Worm (Caenorhabditis elegans) whole organism, L4/young adult: ENCODE data around the gene F46E10.18.

ENCODE experiments used
- W03F9.2 ChIP-seq: fragments of 150-350 bp; optimal IDR thresholded peaks from 2 replicates; lab custom pipeline; 2014; ENCODE audit warnings: missing biosample characterization, missing genetic modification characterization
- dao-5 ChIP-seq: sonication (generic microtip); optimal IDR thresholded peaks from 2 replicates; lab custom pipeline; 2016; ENCODE audit warnings: missing genotype, missing genetic modification characterization, moderate library complexity, missing compliant biosample characterization
- him-1 ChIP-seq: sonication (generic microtip); optimal IDR thresholded peaks from 2 replicates; lab custom pipeline; 2016; ENCODE audit warnings: missing genotype, missing genetic modification reagents, missing genetic modification characterization, missing compliant biosample characterization

DNA sequence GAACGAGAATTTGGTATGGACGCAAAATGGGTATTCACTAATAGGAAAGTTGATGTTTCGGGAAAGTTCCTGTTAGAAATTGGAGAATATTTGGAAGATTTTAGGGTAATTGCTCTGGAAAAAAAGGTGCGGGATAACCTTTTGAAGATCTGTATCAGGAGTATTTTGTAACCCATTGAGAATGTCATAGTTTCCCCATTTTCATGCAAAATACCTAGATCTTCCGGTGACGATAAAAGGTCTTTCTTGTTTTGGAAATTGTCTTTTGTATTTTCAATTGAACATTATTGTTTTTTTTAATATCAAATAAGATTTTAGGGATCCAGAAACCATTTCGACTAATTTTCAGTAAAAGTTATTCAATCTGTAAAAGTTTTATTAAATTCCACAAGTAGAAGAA, 40.8 kb downstream of the F46E10.18 start, which contains the start of gene spp-19:
- TF ChIP-seq him-1 (tag; lab: Kevin White, UChicago): no peak
- no peak for TF ChIP-seq dao-5 (tag; lab: Kevin White, UChicago)
- no peak for TF ChIP-seq W03F9.2 (tag; lab: Kevin White, UChicago)
